Worm (Caenorhabditis elegans) whole organism, L4 larva: ENCODE data around the gene R08D7.5.
A peak's percentile ranks its signal among the peaks of the same experiment; 100 is the strongest.

Experiments used
- D1046.2 ChIP-seq: fragments of 200-800 bp; sonication (Bioruptor generic); IDR thresholded peaks from 2 replicates; pipeline ENCODE4 v1.3.6; 2022; ENCODE audit warnings: missing genetic modification characterization, missing compliant biosample characterization
- F10B5.3 ChIP-seq: sonication (generic microtip); optimal IDR thresholded peaks from 2 replicates; lab custom pipeline; 2016; ENCODE audit warnings: mild to moderate bottlenecking, missing genetic modification characterization, missing compliant biosample characterization
- F26F4.8 ChIP-seq: fragments of 200-800 bp; sonication (Bioruptor generic); conservative IDR thresholded peaks from 2 replicates; pipeline ENCODE4 v1.3.6; 2022; ENCODE audit warnings: missing genetic modification characterization, missing compliant biosample characterization
- F37D6.2 ChIP-seq: sonication (generic microtip); optimal IDR thresholded peaks from 2 replicates; lab custom pipeline; 2016; ENCODE audit warnings: mild to moderate bottlenecking, missing genetic modification characterization, missing compliant biosample characterization
- T26A8.4 ChIP-seq: fragments of 200-800 bp; sonication (Bioruptor generic); IDR thresholded peaks from 2 replicates; pipeline ENCODE4 v1.3.6; 2022; ENCODE audit warnings: missing genetic modification characterization, missing compliant biosample characterization
- Y48G9A.11 ChIP-seq: fragments of 200-800 bp; sonication (Bioruptor generic); IDR thresholded peaks from 2 replicates; pipeline ENCODE4 v1.3.6; 2022; ENCODE audit warnings: missing genetic modification reagents, missing genetic modification characterization, missing compliant biosample characterization
- Y75B8A.6 ChIP-seq: fragments of 200-800 bp; sonication (Bioruptor generic); IDR thresholded peaks from 2 replicates; pipeline ENCODE4 v1.3.6; 2022; ENCODE audit warnings: missing genetic modification reagents, missing genetic modification characterization, missing compliant biosample characterization
- ZK337.2 ChIP-seq: fragments of 200-800 bp; sonication (Bioruptor generic); IDR thresholded peaks from 2 replicates; pipeline ENCODE4 v1.3.6; 2022; ENCODE audit warnings: missing genetic modification reagents, missing genetic modification characterization, missing compliant biosample characterization
- ama-1 ChIP-seq: fragments of 150-350 bp; optimal IDR thresholded peaks from 2 replicates; lab custom pipeline; 2014; ENCODE audit warnings: inconsistent platforms, mixed read lengths
- arid-1 ChIP-seq: fragments of 200-800 bp; sonication (Bioruptor generic); conservative IDR thresholded peaks from 2 replicates; pipeline ENCODE4 v1.3.6; 2022; ENCODE audit warnings: missing genetic modification reagents, missing genetic modification characterization, missing compliant biosample characterization
- attf-4 ChIP-seq: sonication (generic microtip); optimal IDR thresholded peaks from 3 replicates; lab custom pipeline; 2017; ENCODE audit warnings: missing biosample characterization, missing genetic modification characterization
- ceh-28 ChIP-seq: fragments of 150-350 bp; optimal IDR thresholded peaks from 2 replicates; lab custom pipeline; 2014; ENCODE audit warnings: missing biosample characterization, missing genetic modification reagents, missing genetic modification characterization
- ceh-32 ChIP-seq: sonication (generic microtip); optimal IDR thresholded peaks from 2 replicates; lab custom pipeline; 2016; ENCODE audit warnings: mild to moderate bottlenecking, missing genetic modification characterization, missing compliant biosample characterization; ENCODE audit not compliant: poor library complexity
- ceh-62 ChIP-seq: sonication (generic microtip); optimal IDR thresholded peaks from 2 replicates; lab custom pipeline; 2017; ENCODE audit warnings: missing biosample characterization, missing genetic modification characterization
- ceh-82 ChIP-seq: sonication (generic microtip); optimal IDR thresholded peaks from 2 replicates; lab custom pipeline; 2017; ENCODE audit warnings: missing biosample characterization, missing genetic modification characterization
- ces-1 ChIP-seq: fragments of 150-350 bp; sonication (generic microtip); optimal IDR thresholded peaks from 4 replicates; lab custom pipeline; 2014; ENCODE audit warnings: missing biosample characterization, missing genetic modification reagents, missing genetic modification characterization
- daf-16 ChIP-seq, 3 experiments: sonication (generic microtip); optimal IDR thresholded peaks; 2 replicates each; lab custom pipeline; 2016 to 2017; ENCODE audit warnings: missing genetic modification characterization in 3 of 3, missing genetic modification reagents in 3 of 3, mild to moderate bottlenecking in 2 of 3, missing compliant biosample characterization in 2 of 3, missing biosample characterization in 1 of 3, moderate library complexity in 1 of 3
- daf-8 ChIP-seq: fragments of 200-800 bp; sonication (Bioruptor generic); IDR thresholded peaks from 2 replicates; pipeline ENCODE4 v1.3.6; 2022; ENCODE audit warnings: missing genetic modification characterization, missing compliant biosample characterization
- duxl-1 ChIP-seq: sonication (generic microtip); optimal IDR thresholded peaks from 2 replicates; lab custom pipeline; 2016; ENCODE audit warnings: mild to moderate bottlenecking, missing genetic modification characterization, moderate library complexity, missing compliant biosample characterization; ENCODE audit not compliant: poor library complexity
- dve-1 ChIP-seq: sonication (generic microtip); optimal IDR thresholded peaks from 2 replicates; lab custom pipeline; 2017; ENCODE audit warnings: antibody characterized with exemption, mild to moderate bottlenecking, missing genetic modification characterization, missing compliant biosample characterization; ENCODE audit not compliant: insufficient read depth
- egl-27 ChIP-seq: sonication (generic microtip); optimal IDR thresholded peaks from 3 replicates; lab custom pipeline; 2017; ENCODE audit warnings: missing biosample characterization, missing genetic modification reagents, missing genetic modification characterization
- fkh-10 ChIP-seq: fragments of 150-350 bp; optimal IDR thresholded peaks from 2 replicates; lab custom pipeline; 2014; ENCODE audit warnings: missing biosample characterization, missing genetic modification reagents, missing genetic modification characterization
- gei-8 ChIP-seq: fragments of 200-800 bp; sonication (Bioruptor generic); optimal IDR thresholded peaks from 2 replicates; lab custom pipeline; 2018; ENCODE audit warnings: mild to moderate bottlenecking, missing genetic modification characterization, missing compliant biosample characterization
- hif-1 ChIP-seq, 2 experiments: sonication (generic microtip); optimal IDR thresholded peaks; 2 replicates each; lab custom pipeline; 2016 to 2017; ENCODE audit warnings: missing compliant biosample characterization in 2 of 2, missing genetic modification characterization in 2 of 2, missing genetic modification reagents in 2 of 2, missing genotype in 2 of 2, mild to moderate bottlenecking in 1 of 2
- hlh-11 ChIP-seq: fragments of 200-800 bp; sonication (Bioruptor generic); optimal IDR thresholded peaks from 2 replicates; lab custom pipeline; 2018; ENCODE audit warnings: mild to moderate bottlenecking, missing genetic modification characterization, missing compliant biosample characterization
- lin-1 ChIP-seq: fragments of 200-800 bp; sonication (Bioruptor generic); IDR thresholded peaks from 2 replicates; pipeline ENCODE4 v1.3.6; 2022; ENCODE audit warnings: missing genetic modification reagents, missing genetic modification characterization, missing compliant biosample characterization
- lin-15B ChIP-seq: fragments of 150-350 bp; sonication (generic microtip); optimal IDR thresholded peaks from 3 replicates; lab custom pipeline; 2014; ENCODE audit warnings: missing biosample characterization, missing genetic modification characterization
- lin-39 ChIP-seq: fragments of 150-350 bp; optimal IDR thresholded peaks from 2 replicates; lab custom pipeline; 2014; ENCODE audit warnings: missing biosample characterization, missing genetic modification reagents, missing genetic modification characterization
- lir-3 ChIP-seq: sonication (generic microtip); optimal IDR thresholded peaks from 2 replicates; lab custom pipeline; 2016; ENCODE audit warnings: mild to moderate bottlenecking, missing genetic modification characterization, missing compliant biosample characterization
- lsy-2 ChIP-seq, 2 experiments: fragments of 150-350 bp in 1 of 2; sonication (generic microtip) in 1 of 2; optimal IDR thresholded peaks; 2 replicates each; lab custom pipeline; 2014 to 2017; ENCODE audit warnings: missing biosample characterization in 2 of 2, missing genetic modification characterization in 2 of 2
- madf-5 ChIP-seq, 2 experiments: fragments of 200-800 bp; sonication (Bioruptor generic); IDR thresholded peaks; 2 replicates each; pipeline ENCODE4 v1.3.6; 2022; ENCODE audit warnings: missing compliant biosample characterization in 2 of 2, missing genetic modification characterization in 2 of 2
- mdt-29 ChIP-seq: fragments of 200-800 bp; sonication (Bioruptor generic); IDR thresholded peaks from 2 replicates; pipeline ENCODE4 v1.3.6; 2022; ENCODE audit warnings: missing genetic modification reagents, missing genetic modification characterization, missing compliant biosample characterization
- nhr-10 ChIP-seq: fragments of 150-350 bp; optimal IDR thresholded peaks from 2 replicates; lab custom pipeline; 2014; ENCODE audit warnings: missing biosample characterization, missing genetic modification characterization
- nhr-102 ChIP-seq: sonication (generic microtip); optimal IDR thresholded peaks from 2 replicates; lab custom pipeline; 2016; ENCODE audit warnings: mild to moderate bottlenecking, missing genetic modification characterization, moderate library complexity, missing compliant biosample characterization
- nhr-111 ChIP-seq: fragments of 200-800 bp; sonication (Bioruptor generic); optimal IDR thresholded peaks from 2 replicates; lab custom pipeline; 2018; ENCODE audit warnings: mild to moderate bottlenecking, missing genetic modification characterization, missing compliant biosample characterization
- nhr-28 ChIP-seq: fragments of 150-350 bp; optimal IDR thresholded peaks from 2 replicates; lab custom pipeline; 2014; ENCODE audit warnings: missing biosample characterization, missing genetic modification characterization
- nhr-48 ChIP-seq: sonication (generic microtip); optimal IDR thresholded peaks from 2 replicates; lab custom pipeline; 2016; ENCODE audit warnings: mild to moderate bottlenecking, missing genetic modification characterization, missing compliant biosample characterization
- pha-4 ChIP-seq, 2 experiments: fragments of 150-350 bp in 1 of 2; fragments of 200-800 bp in 1 of 2; sonication (Bioruptor generic) in 1 of 2; IDR thresholded peaks in 1 of 2; optimal IDR thresholded peaks in 1 of 2; 2 replicates each; pipeline versions ENCODE4 v1.3.6 to Lab custom; 2014 to 2022; ENCODE audit warnings: missing genetic modification characterization in 2 of 2, missing genetic modification reagents in 2 of 2, missing biosample characterization in 1 of 2, missing compliant biosample characterization in 1 of 2
- php-3 ChIP-seq: fragments of 200-800 bp; sonication (Bioruptor generic); IDR thresholded peaks from 2 replicates; pipeline ENCODE4 v1.3.6; 2022; ENCODE audit warnings: missing genetic modification reagents, missing genetic modification characterization, missing compliant biosample characterization
- pqm-1 ChIP-seq: sonication (generic microtip); optimal IDR thresholded peaks from 2 replicates; lab custom pipeline; 2017; ENCODE audit warnings: missing biosample characterization, missing genetic modification characterization
- saeg-2 ChIP-seq: fragments of 200-800 bp; sonication (Bioruptor generic); IDR thresholded peaks from 2 replicates; pipeline ENCODE4 v1.3.6; 2022; ENCODE audit warnings: missing genetic modification reagents, missing genetic modification characterization, missing compliant biosample characterization
- sdz-12 ChIP-seq: fragments of 200-800 bp; sonication (Bioruptor generic); optimal IDR thresholded peaks from 2 replicates; lab custom pipeline; 2018; ENCODE audit warnings: mild to moderate bottlenecking, missing genetic modification characterization, missing compliant biosample characterization
- skn-1 ChIP-seq: fragments of 150-350 bp; optimal IDR thresholded peaks from 2 replicates; lab custom pipeline; 2014; ENCODE audit warnings: missing biosample characterization, missing genetic modification characterization
- snpc-1.2 ChIP-seq: fragments of 200-800 bp; sonication (Bioruptor generic); IDR thresholded peaks from 2 replicates; pipeline ENCODE4 v1.3.6; 2022; ENCODE audit warnings: missing genetic modification reagents, missing genetic modification characterization, missing compliant biosample characterization
- tra-1 ChIP-seq: fragments of 200-800 bp; sonication (Bioruptor generic); IDR thresholded peaks from 2 replicates; pipeline ENCODE4 v1.3.6; 2022; ENCODE audit warnings: missing genetic modification reagents, missing genetic modification characterization, missing compliant biosample characterization
- unc-130 ChIP-seq: sonication (generic microtip); optimal IDR thresholded peaks from 2 replicates; lab custom pipeline; 2016; ENCODE audit warnings: missing genetic modification reagents, missing genetic modification characterization, missing compliant biosample characterization
- unc-39 ChIP-seq: sonication (generic microtip); optimal IDR thresholded peaks from 2 replicates; lab custom pipeline; 2017; ENCODE audit warnings: missing biosample characterization, missing genetic modification characterization
- zfp-2 ChIP-seq: sonication (generic microtip); optimal IDR thresholded peaks from 2 replicates; lab custom pipeline; 2016; ENCODE audit warnings: mild to moderate bottlenecking, missing genetic modification characterization, missing compliant biosample characterization
- zfp-3 ChIP-seq: fragments of 200-800 bp; sonication (Bioruptor generic); conservative IDR thresholded peaks from 2 replicates; pipeline ENCODE4 v1.3.6; 2022; ENCODE audit warnings: missing genetic modification reagents, missing genetic modification characterization, missing compliant biosample characterization
- ztf-7 ChIP-seq: fragments of 150-350 bp; optimal IDR thresholded peaks from 2 replicates; lab custom pipeline; 2014; ENCODE audit warnings: missing biosample characterization, missing genetic modification characterization

Gene R08D7.5

ce11 chrIII:8937571-8937970 is 36.4 kb upstream of the R08D7.5 start (continued):
- TF ChIP-seq hif-1 (tag; optimal IDR thresholded peaks at IDR 0.05; lab: Kevin White, UChicago) (peak; percentile 25 to 67), lin-15B (tag; lab: Kevin White, UChicago) (no peak), snpc-1.2 (GFP tag; lab: Robert Waterston, UW) (no peak), nhr-48 (tag; lab: Kevin White, UChicago) (no peak), lin-1 (GFP tag; lab: Robert Waterston, UW) (no peak), ceh-82 (no peak), nhr-102 (tag; lab: Kevin White, UChicago) (no peak), php-3 (GFP tag; lab: Robert Waterston, UW) (no peak; the same call in 1 of the 2 replicates), attf-4 (no peak), ceh-62 (tag; lab: Kevin White, UChicago) (no peak), F26F4.8 (peak; percentile 71; the same call in 1 of the 2 replicates), dve-1 (tag; lab: Kevin White, UChicago) (no peak), gei-8 (peak; percentile 62), pqm-1 (tag; lab: Kevin White, UChicago) (no peak), unc-39 (no peak), pha-4 (GFP tag; IDR thresholded peaks at IDR 0.05; lab: Robert Waterston, UW) (peak; percentile 82), pha-4 (tag; optimal IDR thresholded peaks at IDR 0.05; lab: Kevin White, UChicago) (no peak), daf-8 (GFP tag; lab: Robert Waterston, UW) (no peak), tra-1 (peak; percentile 71), ama-1 (lab: Kevin White, UChicago) (no peak), T26A8.4 (GFP tag; lab: Robert Waterston, UW) (no peak), lir-3 (tag; lab: Kevin White, UChicago) (peak; percentile 61), ceh-28 (no peak), lin-39 (tag; lab: Kevin White, UChicago) (no peak), zfp-2 (no peak), D1046.2 (GFP tag; lab: Robert Waterston, UW) (peak; percentile 63; the same call in 1 of the 2 replicates), saeg-2 (no peak), mdt-29 (GFP tag; lab: Robert Waterston, UW) (peak; percentile 61), egl-27 (tag; lab: Kevin White, UChicago) (no peak), sdz-12 (GFP tag; lab: Kevin White, UChicago) (peak; percentile 44), nhr-28 (tag; lab: Kevin White, UChicago) (peak; percentile 47), madf-5 (GFP tag; IDR thresholded peaks at IDR 0.05; lab: Robert Waterston, UW) (peak; percentile 63 to 75; a peak in 2 of 4 replicates), daf-16 (GFP tag; optimal IDR thresholded peaks at IDR 0.05; lab: Kevin White, UChicago) (peak; percentile 78 to 89), daf-16 (tag; optimal IDR thresholded peaks at IDR 0.05; lab: Kevin White, UChicago) (no peak), lsy-2 (tag; optimal IDR thresholded peaks at IDR 0.05; lab: Kevin White, UChicago) (peak in 1 of 2 experiments; percentile 74), nhr-111 (peak; percentile 45), ceh-32 (tag; lab: Kevin White, UChicago) (peak; percentile 5), ZK337.2 (GFP tag; lab: Robert Waterston, UW) (peak; percentile 78), skn-1 (no peak), Y75B8A.6 (GFP tag; lab: Robert Waterston, UW) (peak; percentile 88; the same call in 1 of the 2 replicates), ces-1 (GFP tag; lab: Kevin White, UChicago) (no peak), F10B5.3 (peak; percentile 7), unc-130 (GFP tag; lab: Kevin White, UChicago) (peak; percentile 56), nhr-10 (no peak), Y48G9A.11 (GFP tag; lab: Robert Waterston, UW) (peak; percentile 53; the same call in 1 of the 2 replicates), F37D6.2 (tag; lab: Kevin White, UChicago) (peak; percentile 50), zfp-3 (peak; percentile 81), duxl-1 (peak; percentile 72), hlh-11 (tag; lab: Kevin White, UChicago) (peak; percentile 81), fkh-10 (GFP tag; lab: Kevin White, UChicago) (no peak), arid-1 (peak; percentile 87), ztf-7 (tag; lab: Kevin White, UChicago) (peak; percentile 46)
